Worm (Caenorhabditis elegans) whole organism, L3 larva: Measurements from ENCODE around the gene puf-7.
"Not testable (repeated sequence)": the region's sequence is repeated elsewhere in the genome, so short reads cannot be mapped to it uniquely, and the experiment has no call there.

ENCODE experiments used
- ama-1 ChIP-seq: fragments of 150-350 bp; optimal IDR thresholded peaks from 2 replicates; lab custom pipeline; 2018
- egl-27 ChIP-seq: sonication (generic microtip); optimal IDR thresholded peaks from 4 replicates; lab custom pipeline; 2017; ENCODE audit warnings: missing biosample characterization, missing genetic modification reagents, missing genetic modification characterization
- lin-15B ChIP-seq: fragments of 150-350 bp; optimal IDR thresholded peaks from 2 replicates; lab custom pipeline; 2014; ENCODE audit warnings: missing biosample characterization, missing genetic modification characterization
- lsy-12 ChIP-seq: sonication (generic microtip); optimal IDR thresholded peaks from 2 replicates; lab custom pipeline; 2016; ENCODE audit warnings: mild to moderate bottlenecking, missing genetic modification characterization, missing compliant biosample characterization
- mdl-1 ChIP-seq: fragments of 150-350 bp; optimal IDR thresholded peaks from 2 replicates; lab custom pipeline; 2014; ENCODE audit warnings: missing biosample characterization, missing genetic modification characterization
- nhr-12 ChIP-seq: fragments of 150-350 bp; optimal IDR thresholded peaks from 2 replicates; lab custom pipeline; 2014; ENCODE audit warnings: missing biosample characterization, missing genetic modification characterization
- nhr-23 ChIP-seq: fragments of 150-350 bp; optimal IDR thresholded peaks from 2 replicates; lab custom pipeline; 2014; ENCODE audit warnings: missing biosample characterization, missing genetic modification reagents, missing genetic modification characterization
- nhr-237 ChIP-seq: fragments of 150-350 bp; optimal IDR thresholded peaks from 2 replicates; lab custom pipeline; 2014; ENCODE audit warnings: missing biosample characterization, missing genetic modification characterization
- sea-2 ChIP-seq: fragments of 150-350 bp; sonication (generic microtip); optimal IDR thresholded peaks from 4 replicates; lab custom pipeline; 2014; ENCODE audit warnings: missing biosample characterization, missing genetic modification reagents, missing genetic modification characterization
- skn-1 ChIP-seq: fragments of 150-350 bp; optimal IDR thresholded peaks from 2 replicates; lab custom pipeline; 2014; ENCODE audit warnings: missing biosample characterization, missing genetic modification characterization
- tbx-2 ChIP-seq: sonication (generic microtip); optimal IDR thresholded peaks from 2 replicates; lab custom pipeline; 2016; ENCODE audit warnings: mild to moderate bottlenecking, missing genetic modification characterization, missing compliant biosample characterization
- unc-39 ChIP-seq: sonication (generic microtip); optimal IDR thresholded peaks from 4 replicates; lab custom pipeline; 2017; ENCODE audit warnings: missing biosample characterization, missing genetic modification characterization
- ztf-4 ChIP-seq: fragments of 150-350 bp; optimal IDR thresholded peaks from 2 replicates; lab custom pipeline; 2014; ENCODE audit warnings: missing biosample characterization, missing genetic modification characterization

DNA sequence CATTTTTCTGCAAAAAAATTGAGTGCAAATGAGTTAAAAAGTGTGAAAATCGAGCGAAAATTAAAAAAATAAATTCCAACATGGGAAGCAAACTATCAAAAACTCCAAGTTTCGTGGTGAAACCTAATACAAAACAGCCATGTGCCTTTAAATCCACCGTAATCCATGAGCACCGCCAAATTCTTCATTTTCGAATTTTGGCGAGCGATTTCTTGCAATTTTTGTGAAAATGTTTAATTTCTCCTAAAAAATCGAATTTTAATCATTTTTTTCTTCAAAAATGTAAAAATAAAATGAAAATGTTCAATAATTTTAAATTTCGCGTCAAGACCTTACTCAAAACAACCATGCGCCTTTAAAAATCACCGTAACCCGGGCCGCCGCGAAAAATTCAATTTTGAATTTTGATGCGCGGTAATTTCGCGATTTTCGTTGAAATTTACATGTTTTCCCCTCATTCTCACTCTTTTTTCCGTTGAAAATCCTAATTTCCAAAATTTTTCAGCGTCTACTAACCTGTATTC is at the start of gene puf-7, which contains the start of gene snpc-3.1:
- not testable (repeated sequence) for TF ChIP-seq tbx-2 (tag; lab: Kevin White, UChicago); lsy-12; ama-1 (lab: Kevin White, UChicago); nhr-12 (tag; lab: Kevin White, UChicago); unc-39 (tag; lab: Kevin White, UChicago); nhr-23 (tag; lab: Kevin White, UChicago); nhr-237; egl-27 (tag; lab: Kevin White, UChicago); lin-15B; skn-1 (tag; lab: Kevin White, UChicago); sea-2 (GFP tag; lab: Kevin White, UChicago); mdl-1; ztf-4 (tag; lab: Kevin White, UChicago)
